Worm (Caenorhabditis elegans) whole organism, L2 larva: Measurements from ENCODE around the gene F44D12.16.

Experiments used
- F13H6.1 ChIP-seq: sonication (generic microtip); optimal IDR thresholded peaks from 2 replicates; lab custom pipeline; 2016; ENCODE audit warnings: missing genetic modification characterization, missing compliant biosample characterization
- ZK546.5 ChIP-seq: sonication (generic microtip); optimal IDR thresholded peaks from 2 replicates; lab custom pipeline; 2017; ENCODE audit warnings: missing biosample characterization, missing genetic modification characterization
- alr-1 ChIP-seq: fragments of 150-350 bp; optimal IDR thresholded peaks from 2 replicates; lab custom pipeline; 2014; ENCODE audit warnings: missing biosample characterization, missing genetic modification characterization
- aly-2 ChIP-seq: fragments of 150-350 bp; optimal IDR thresholded peaks from 2 replicates; lab custom pipeline; 2014; ENCODE audit warnings: missing biosample characterization, missing genetic modification characterization
- ama-1 ChIP-seq: fragments of 150-350 bp; optimal IDR thresholded peaks from 2 replicates; lab custom pipeline; 2018; ENCODE audit warnings: inconsistent platforms
- egl-27 ChIP-seq: sonication (generic microtip); optimal IDR thresholded peaks from 3 replicates; lab custom pipeline; 2017; ENCODE audit warnings: missing biosample characterization, missing genetic modification reagents, missing genetic modification characterization
- elt-1 ChIP-seq: fragments of 150-350 bp; optimal IDR thresholded peaks from 2 replicates; lab custom pipeline; 2014; ENCODE audit warnings: missing biosample characterization, missing genetic modification characterization
- elt-3 ChIP-seq: sonication (generic microtip); optimal IDR thresholded peaks from 2 replicates; lab custom pipeline; 2017; ENCODE audit warnings: missing biosample characterization, missing genetic modification characterization
- fos-1 ChIP-seq: fragments of 150-350 bp; optimal IDR thresholded peaks from 2 replicates; lab custom pipeline; 2014; ENCODE audit warnings: missing biosample characterization, missing genetic modification characterization
- gmeb-1 ChIP-seq: fragments of 150-350 bp; optimal IDR thresholded peaks from 2 replicates; lab custom pipeline; 2014; ENCODE audit warnings: missing biosample characterization, missing genetic modification characterization
- mdl-1 ChIP-seq, 2 experiments: fragments of 150-350 bp in 1 of 2; sonication (generic microtip) in 1 of 2; optimal IDR thresholded peaks; 2 replicates each; lab custom pipeline; 2017; ENCODE audit warnings: missing biosample characterization in 2 of 2, missing genetic modification characterization in 2 of 2
- nhr-129 ChIP-seq: fragments of 150-350 bp; optimal IDR thresholded peaks from 2 replicates; lab custom pipeline; 2014; ENCODE audit warnings: missing biosample characterization, missing genetic modification characterization
- nhr-21 ChIP-seq: fragments of 150-350 bp; optimal IDR thresholded peaks from 2 replicates; lab custom pipeline; 2014; ENCODE audit warnings: missing biosample characterization, missing genetic modification characterization
- nhr-23 ChIP-seq: fragments of 150-350 bp; optimal IDR thresholded peaks from 2 replicates; lab custom pipeline; 2014; ENCODE audit warnings: missing biosample characterization, missing genetic modification reagents, missing genetic modification characterization
- nhr-25 ChIP-seq: fragments of 150-350 bp; sonication (generic microtip); optimal IDR thresholded peaks from 3 replicates; lab custom pipeline; 2014; ENCODE audit warnings: missing biosample characterization, missing genetic modification characterization
- nhr-77 ChIP-seq: fragments of 150-350 bp; optimal IDR thresholded peaks from 2 replicates; lab custom pipeline; 2014; ENCODE audit warnings: missing biosample characterization, missing genetic modification characterization
- peb-1 ChIP-seq: fragments of 150-350 bp; optimal IDR thresholded peaks from 2 replicates; lab custom pipeline; 2014; ENCODE audit warnings: missing biosample characterization, missing genetic modification characterization
- skn-1 ChIP-seq: sonication (generic microtip); optimal IDR thresholded peaks from 2 replicates; lab custom pipeline; 2017; ENCODE audit warnings: missing biosample characterization, missing genetic modification characterization
- sma-3 ChIP-seq: sonication (generic microtip); optimal IDR thresholded peaks from 2 replicates; lab custom pipeline; 2016; ENCODE audit warnings: missing genetic modification reagents, missing genetic modification characterization, missing compliant biosample characterization
- snpc-4 ChIP-seq: fragments of 150-350 bp; optimal IDR thresholded peaks from 2 replicates; lab custom pipeline; 2014; ENCODE audit warnings: missing biosample characterization, missing genetic modification characterization
- unc-39 ChIP-seq: fragments of 150-350 bp; optimal IDR thresholded peaks from 2 replicates; lab custom pipeline; 2014; ENCODE audit warnings: missing biosample characterization, missing genetic modification characterization
- unc-55 ChIP-seq: fragments of 150-350 bp; sonication (generic microtip); optimal IDR thresholded peaks from 3 replicates; lab custom pipeline; 2014; ENCODE audit warnings: missing biosample characterization, missing genetic modification reagents, missing genetic modification characterization
- zag-1 ChIP-seq: fragments of 150-350 bp; optimal IDR thresholded peaks from 2 replicates; lab custom pipeline; 2014; ENCODE audit warnings: missing biosample characterization, missing genetic modification characterization
- ztf-11 ChIP-seq: sonication (generic microtip); optimal IDR thresholded peaks from 2 replicates; lab custom pipeline; 2017; ENCODE audit warnings: missing biosample characterization, missing genetic modification characterization
- ztf-4 ChIP-seq: fragments of 150-350 bp; optimal IDR thresholded peaks from 2 replicates; lab custom pipeline; 2014; ENCODE audit warnings: missing biosample characterization, missing genetic modification characterization

F44D12.16 gene

ce11 chrIV:10075899-10076298, 47.0 kb downstream of the F44D12.16 start, which contains the start of gene W01B6.5:
TSS of gene W01B6.5 (plus strand) at chrIV:10076199.
- TF ChIP-seq ZK546.5 (tag; lab: Kevin White, UChicago) (no peak), skn-1 (tag; lab: Kevin White, UChicago) (no peak), mdl-1 (tag; optimal IDR thresholded peaks at IDR 0.05; lab: Kevin White, UChicago) (no peak), elt-3 (tag; lab: Kevin White, UChicago) (no peak), egl-27 (tag; lab: Kevin White, UChicago) (no peak), gmeb-1 (tag; lab: Kevin White, UChicago) (no peak), zag-1 (no peak), unc-55 (no peak), aly-2 (no peak), nhr-23 (tag; lab: Kevin White, UChicago) (no peak), nhr-21 (no peak), alr-1 (tag; lab: Kevin White, UChicago) (no peak), snpc-4 (tag; lab: Kevin White, UChicago) (no peak), nhr-129 (tag; lab: Kevin White, UChicago) (no peak), nhr-25 (tag; lab: Kevin White, UChicago) (no peak), unc-39 (no peak), F13H6.1 (tag; lab: Kevin White, UChicago) (no peak), fos-1 (tag; lab: Kevin White, UChicago) (no peak)

- TF ChIP-seq ztf-11 (tag; lab: Kevin White, UChicago) (no peak), snpc-4 (tag; lab: Kevin White, UChicago) (no peak), egl-27 (tag; lab: Kevin White, UChicago) (no peak), aly-2 (no peak), peb-1 (no peak), nhr-77 (no peak), sma-3 (GFP tag; lab: Kevin White, UChicago) (no peak), unc-39 (no peak), ztf-4 (tag; lab: Kevin White, UChicago) (no peak), ama-1 (lab: Kevin White, UChicago) (no peak), elt-1 (tag; lab: Kevin White, UChicago) (no peak)
Measured at ce11 chrIV:10078003-10078402, 49.1 kb downstream of the F44D12.16 start.
